Worm (Caenorhabditis elegans) whole organism, young adult: Measurements from ENCODE around the gene ran-5.

ENCODE experiments used
- F10E7.11 ChIP-seq: sonication (generic microtip); optimal IDR thresholded peaks from 2 replicates; lab custom pipeline; 2017; ENCODE audit warnings: mild to moderate bottlenecking, missing genetic modification characterization, moderate library complexity, missing compliant biosample characterization
- Y53G8AR.9 ChIP-seq: fragments of 200-800 bp; sonication (Bioruptor generic); conservative IDR thresholded peaks from 2 replicates; pipeline ENCODE4 v1.3.6; 2022; ENCODE audit warnings: missing genetic modification reagents, missing genetic modification characterization, missing compliant biosample characterization
- aptf-3 ChIP-seq: fragments of 200-800 bp; sonication (Bioruptor generic); IDR thresholded peaks from 2 replicates; pipeline ENCODE4 v1.3.6; 2022; ENCODE audit warnings: missing genetic modification characterization, missing compliant biosample characterization
- ceh-40 ChIP-seq: fragments of 200-800 bp; sonication (Bioruptor generic); IDR thresholded peaks from 2 replicates; pipeline ENCODE4 v1.3.6; 2022; ENCODE audit warnings: missing genetic modification characterization, missing compliant biosample characterization
- egl-18 ChIP-seq: fragments of 200-800 bp; sonication (Bioruptor generic); IDR thresholded peaks from 2 replicates; pipeline ENCODE4 v1.3.6; 2022; ENCODE audit warnings: missing genetic modification reagents, missing genetic modification characterization, missing compliant biosample characterization
- lsy-27 ChIP-seq: sonication (generic microtip); optimal IDR thresholded peaks from 2 replicates; lab custom pipeline; 2017; ENCODE audit warnings: missing genetic modification characterization, mild to moderate bottlenecking, missing compliant biosample characterization, antibody characterized with exemption, missing genotype, borderline replicate concordance; ENCODE audit not compliant: insufficient read depth
- nfya-2 ChIP-seq: fragments of 200-800 bp; sonication (Bioruptor generic); IDR thresholded peaks from 2 replicates; pipeline ENCODE4 v1.3.6; 2022; ENCODE audit warnings: missing genetic modification reagents, missing genetic modification characterization, missing compliant biosample characterization
- snpc-4 ChIP-seq, 5 experiments: fragments of 150-350 bp in 1 of 5; sonication (generic microtip) in 4 of 5; optimal IDR thresholded peaks; 2 replicates each; lab custom pipeline; 2014 to 2018; ENCODE audit warnings: missing genetic modification characterization in 5 of 5, missing biosample characterization in 3 of 5, antibody characterized with exemption in 2 of 5, mild to moderate bottlenecking in 2 of 5, missing compliant biosample characterization in 2 of 5, missing genotype in 2 of 5, moderate library complexity in 2 of 5, missing genetic modification reagents in 1 of 5
- somi-1 ChIP-seq: fragments of 200-800 bp; sonication (Bioruptor generic); optimal IDR thresholded peaks from 2 replicates; lab custom pipeline; 2018; ENCODE audit warnings: mild to moderate bottlenecking, missing genetic modification characterization, missing compliant biosample characterization
- unc-62 ChIP-seq: fragments of 150-350 bp; optimal IDR thresholded peaks from 2 replicates; lab custom pipeline; 2014; ENCODE audit warnings: missing biosample characterization, missing genetic modification reagents, missing genetic modification characterization

- no peak for TF ChIP-seq aptf-3 (GFP tag; lab: Robert Waterston, UW)
- TF ChIP-seq egl-18 (GFP tag; lab: Robert Waterston, UW) = no peak
- no peak for TF ChIP-seq snpc-4 (GFP tag; optimal IDR thresholded peaks at IDR 0.05; lab: Kevin White, UChicago)
- TF ChIP-seq snpc-4 (tag; optimal IDR thresholded peaks at IDR 0.05; lab: Kevin White, UChicago) = no peak
- TF ChIP-seq Y53G8AR.9 (GFP tag; lab: Robert Waterston, UW) = no peak
- no peak for TF ChIP-seq F10E7.11 (tag; lab: Kevin White, UChicago)
- TF ChIP-seq somi-1 = no peak
- TF ChIP-seq ceh-40 = no peak
- TF ChIP-seq unc-62 (GFP tag; lab: Kevin White, UChicago) = no peak
- no peak for TF ChIP-seq nfya-2
- TF ChIP-seq lsy-27 (tag; lab: Kevin White, UChicago) = no peak
Measured at ce11 chrII:6080743-6081142, 32.8 kb downstream of the ran-5 start, which contains the start of gene fbf-1.
